Fruit fly (Drosophila melanogaster): ENCODE measurements around the gene mah.

mah gene

dm6 chr3R:24917814-24918636, 29.4 kb upstream of the mah start, which contains the start of the genes PIG-S, sud1 and CG11168 (continued):
- TF ChIP-seq grau (tag; optimal IDR thresholded peaks at IDR 0.05) (peak; percentile 75), Meics (GFP tag; optimal IDR thresholded peaks at IDR 0.05) (peak; percentile 65), crp (GFP tag; optimal IDR thresholded peaks at IDR 0.05) (peak; percentile 26 to 76), Bgb (GFP tag; IDR thresholded peaks at IDR 0.05; ENCODE audit: partially characterized antibody) (peak; percentile 87), gsb-n (tag; optimal IDR thresholded peaks at IDR 0.05) (peak; percentile 85), ken (GFP tag; IDR thresholded peaks at IDR 0.05) (peak; percentile 66; the same call in 2 of the 3 replicates), Dref (GFP tag; IDR thresholded peaks at IDR 0.05) (0 out of 2 replicates have a peak, but pooled peaks have one; percentile 23), CG2875 (GFP tag; optimal IDR thresholded peaks at IDR 0.05) (peak; percentile 11), toy (GFP tag; IDR thresholded peaks at IDR 0.05) (0 out of 2 replicates have a peak, but pooled peaks have one; percentile 34), CG10979 (tag; optimal IDR thresholded peaks at IDR 0.05) (peak; percentile 57), zf30C (GFP tag; optimal IDR thresholded peaks at IDR 0.05) (no peak), CG8478 (optimal IDR thresholded peaks at IDR 0.05) (no peak), Dbx (GFP tag; IDR thresholded peaks at IDR 0.05) (peak; percentile 59; the same call in 2 of the 3 replicates), CG11723 (GFP tag; optimal IDR thresholded peaks at IDR 0.05) (no peak), CG10654 (GFP tag; optimal IDR thresholded peaks at IDR 0.05) (peak; percentile 49), CG32532 (GFP tag; IDR thresholded peaks at IDR 0.05) (peak; percentile 58), CG12155 (GFP tag; optimal IDR thresholded peaks at IDR 0.05) (peak; percentile 48), abd-A (tag; optimal IDR thresholded peaks at IDR 0.05) (no peak), CG11695 (GFP tag; IDR thresholded peaks at IDR 0.05) (no peak), HLHmδ (GFP tag; optimal IDR thresholded peaks at IDR 0.05) (no peak), ab (GFP tag; optimal IDR thresholded peaks at IDR 0.05) (no peak), vfl (GFP tag; optimal IDR thresholded peaks at IDR 0.05) (no peak), trem (tag; optimal IDR thresholded peaks at IDR 0.05) (peak; percentile 73), E2f1 (GFP tag; IDR thresholded peaks at IDR 0.05) (0 out of 2 replicates have a peak, but pooled peaks have one; percentile 30), Mes4 (GFP tag; optimal IDR thresholded peaks at IDR 0.05) (no peak), scrt (GFP tag; optimal IDR thresholded peaks at IDR 0.05) (no peak), CG6683 (GFP tag; optimal IDR thresholded peaks at IDR 0.05) (no peak), dati (GFP tag; IDR thresholded peaks at IDR 0.05) (no peak), CG10209 (GFP tag; optimal IDR thresholded peaks at IDR 0.05) (no peak), CoRest (tag; optimal IDR thresholded peaks at IDR 0.05) (peak; percentile 78), cg (GFP tag; optimal IDR thresholded peaks at IDR 0.05) (no peak), CG17385 (GFP tag; optimal IDR thresholded peaks at IDR 0.05) (peak; percentile 35), CG4820 (GFP tag; optimal IDR thresholded peaks at IDR 0.05) (peak; percentile 30), Ravus (GFP tag; IDR thresholded peaks at IDR 0.05) (no peak), onecut (GFP tag; IDR thresholded peaks at IDR 0.05) (no peak), Atf6 (GFP tag; IDR thresholded peaks at IDR 0.05) (peak; percentile 35; the same call in 1 of the 2 replicates), CG2116 (GFP tag; optimal IDR thresholded peaks at IDR 0.05) (peak; percentile 61), CG14667 (GFP tag; IDR thresholded peaks at IDR 0.05) (peak; percentile 59), yki (optimal IDR thresholded peaks at IDR 0.05) (no peak), HHEX (GFP tag; optimal IDR thresholded peaks at IDR 0.05) (no peak), Atf3 (GFP tag; optimal IDR thresholded peaks at IDR 0.05) (peak; percentile 29), ac (GFP tag; optimal IDR thresholded peaks at IDR 0.05) (no peak), chif (GFP tag; optimal IDR thresholded peaks at IDR 0.05) (no peak), ATbp (GFP tag; optimal IDR thresholded peaks at IDR 0.05) (peak; percentile 28), CG6254 (GFP tag; optimal IDR thresholded peaks at IDR 0.05) (no peak), tgo (GFP tag; IDR thresholded peaks at IDR 0.05) (peak; percentile 78), Xrp1 (GFP tag; IDR thresholded peaks at IDR 0.05) (peak; percentile 68), CG8281 (tag; optimal IDR thresholded peaks at IDR 0.05) (no peak), CG31224 (GFP tag; IDR thresholded peaks at IDR 0.05) (peak; percentile 32; the same call in 1 of the 2 replicates), kay (GFP tag; optimal IDR thresholded peaks at IDR 0.05) (no peak)

All from whole organism, embryonic.